Worm (Caenorhabditis elegans): Measurements from ENCODE around the gene Y50D7A.13.

DNA sequence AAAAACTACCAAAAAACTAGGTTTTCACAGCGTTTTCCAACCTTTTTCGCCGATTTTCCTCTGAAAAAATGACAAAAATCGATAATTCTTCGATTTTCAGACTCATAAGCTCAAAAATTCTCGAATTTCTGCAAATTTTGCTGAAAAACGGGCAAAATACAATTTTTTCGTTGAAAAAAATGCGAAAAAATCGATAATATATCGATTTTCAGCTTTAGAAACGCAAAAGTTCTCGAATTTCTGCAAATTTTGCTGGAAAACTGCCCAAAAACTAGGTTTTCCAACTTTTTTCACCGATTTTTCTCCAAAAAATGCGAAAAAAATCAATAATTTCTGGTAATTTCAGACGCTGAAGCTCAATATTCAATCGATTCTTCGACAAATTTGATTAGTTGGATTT, 43.0 kb downstream of the Y50D7A.13 start:
- TF ChIP-seq unc-62 (GFP tag; optimal IDR thresholded peaks at IDR 0.05 in 1 of 2) (no peak), unc-62 (tag; optimal IDR thresholded peaks at IDR 0.05) (no peak), nhr-25 (tag; optimal IDR thresholded peaks at IDR 0.05; ENCODE audit: borderline replicate concordance, insufficient read depth) (no peak), jun-1 (tag; optimal IDR thresholded peaks at IDR 0.05) (no peak), daf-19 (GFP tag; conservative IDR thresholded peaks at IDR 0.05) (no peak), lin-39 (tag; optimal IDR thresholded peaks at IDR 0.05) (no peak), snpc-4 (tag; optimal IDR thresholded peaks at IDR 0.05) (no peak), rbr-2 (tag; optimal IDR thresholded peaks at IDR 0.05) (no peak), fos-1 (tag; optimal IDR thresholded peaks at IDR 0.05) (no peak), aly-2 (tag; optimal IDR thresholded peaks at IDR 0.05) (no peak), nhr-6 (tag; optimal IDR thresholded peaks at IDR 0.05) (no peak), hmg-1.1 (GFP tag; IDR thresholded peaks at IDR 0.05) (no peak), daf-16 (GFP tag; optimal IDR thresholded peaks at IDR 0.05) (no peak), daf-16 (tag; optimal IDR thresholded peaks at IDR 0.05) (no peak), T26A8.4 (GFP tag; IDR thresholded peaks at IDR 0.05) (no peak), nhr-11 (tag; optimal IDR thresholded peaks at IDR 0.05) (no peak)

Measured in whole organism, L4 larva.